Worm (Caenorhabditis elegans) whole organism, L1 larva: Measurements from ENCODE around the gene cyp-14A1.

Experiments
- aly-2 ChIP-seq: fragments of 150-350 bp; optimal IDR thresholded peaks from 2 replicates; lab custom pipeline; 2014; ENCODE audit warnings: missing biosample characterization, missing genetic modification characterization
- ama-1 ChIP-seq: fragments of 150-350 bp; optimal IDR thresholded peaks from 2 replicates; lab custom pipeline; 2014
- ceh-8 ChIP-seq: fragments of 200-800 bp; sonication (Bioruptor generic); optimal IDR thresholded peaks from 2 replicates; lab custom pipeline; 2018; ENCODE audit warnings: mild to moderate bottlenecking, missing genetic modification characterization, moderate library complexity, missing compliant biosample characterization
- grh-1 ChIP-seq: fragments of 200-800 bp; sonication (Bioruptor generic); IDR thresholded peaks from 2 replicates; pipeline ENCODE4 v1.3.6; 2022; ENCODE audit warnings: missing genetic modification reagents, missing genetic modification characterization, missing compliant biosample characterization
- lin-13 ChIP-seq: fragments of 150-350 bp; optimal IDR thresholded peaks from 2 replicates; lab custom pipeline; 2014; ENCODE audit warnings: missing biosample characterization, missing genetic modification reagents, missing genetic modification characterization
- ztf-11 ChIP-seq, 2 experiments: sonication (generic microtip); optimal IDR thresholded peaks; 2 replicates each; lab custom pipeline; 2016 to 2017; ENCODE audit warnings: missing genetic modification characterization in 2 of 2, missing biosample characterization in 1 of 2, missing compliant biosample characterization in 1 of 2

DNA sequence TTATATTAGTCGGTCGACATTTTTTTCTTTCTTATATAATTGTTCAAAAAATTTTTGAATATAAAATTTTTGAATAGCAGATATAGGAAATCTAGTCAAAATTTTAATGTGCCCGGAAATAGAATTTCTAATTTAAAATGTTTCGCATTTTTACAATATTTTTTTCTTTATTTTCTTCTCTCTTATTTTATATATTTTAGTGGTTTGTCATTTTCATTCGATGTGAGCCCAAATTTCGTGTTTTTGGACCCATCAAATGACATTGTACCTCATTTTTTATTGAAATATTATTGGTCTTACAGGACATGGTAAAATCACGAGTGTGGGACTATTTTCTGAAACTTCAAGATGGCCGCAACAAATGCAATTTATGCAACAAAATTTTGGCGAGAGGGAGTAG lies 5.0 kb downstream of the cyp-14A1 start, which contains the start of gene K09A11.1:
- TF ChIP-seq ama-1 (no peak), lin-13 (GFP tag; lab: Kevin White, UChicago) (no peak), ceh-8 (GFP tag; lab: Kevin White, UChicago) (no peak), ztf-11 (tag; optimal IDR thresholded peaks at IDR 0.05; lab: Kevin White, UChicago) (no peak), grh-1 (GFP tag; lab: Robert Waterston, UW) (no peak), aly-2 (tag; lab: Kevin White, UChicago) (no peak)
